Fruit fly (Drosophila melanogaster): ENCODE measurements around the gene CG42699.

DNA sequence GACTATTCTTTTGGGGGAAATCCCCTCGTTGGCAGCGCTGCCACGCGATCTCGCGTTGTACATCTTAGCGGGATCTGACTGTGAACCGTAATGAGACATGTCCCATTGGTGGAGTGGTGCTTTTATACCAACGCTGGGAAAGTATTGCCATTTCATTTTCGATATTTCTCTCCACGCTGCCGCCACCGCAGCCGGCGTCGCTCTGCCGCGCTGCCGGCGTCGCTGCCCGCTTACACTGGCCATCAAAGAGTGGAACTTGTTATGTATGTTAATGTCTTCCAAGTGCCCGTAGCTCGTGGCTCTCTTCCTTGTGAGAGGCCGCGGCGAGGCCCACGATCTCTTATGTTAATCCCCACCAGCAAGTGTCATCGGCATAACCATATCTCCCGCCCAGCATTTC, 17.2 kb downstream of the CG42699 start, which contains the start of gene CG3108:
- TF ChIP-seq CG8478 (optimal IDR thresholded peaks at IDR 0.05) (no peak), CTCF (optimal IDR thresholded peaks at IDR 0.05) (no peak)
